Worm (Caenorhabditis elegans) whole organism, L1 larva: ENCODE measurements around the gene frl-1.
A peak's percentile ranks its signal among the peaks of the same experiment; 100 is the strongest.

Experiments
- Y116A8C.19 ChIP-seq: sonication (generic microtip); optimal IDR thresholded peaks from 2 replicates; lab custom pipeline; 2016; ENCODE audit warnings: missing compliant biosample characterization, missing genetic modification characterization, borderline replicate concordance
- aly-2 ChIP-seq: fragments of 150-350 bp; optimal IDR thresholded peaks from 2 replicates; lab custom pipeline; 2014; ENCODE audit warnings: missing biosample characterization, missing genetic modification characterization
- blmp-1 ChIP-seq: fragments of 150-350 bp; optimal IDR thresholded peaks from 2 replicates; lab custom pipeline; 2014; ENCODE audit warnings: missing biosample characterization, missing genetic modification characterization
- ceh-82 ChIP-seq, 3 experiments: fragments of 150-350 bp in 1 of 3; sonication (generic microtip) in 2 of 3; optimal IDR thresholded peaks; 2 replicates each; lab custom pipeline; 2014 to 2017; ENCODE audit warnings: missing biosample characterization in 3 of 3, missing genetic modification characterization in 3 of 3
- dpl-1 ChIP-seq, 3 experiments: fragments of 150-350 bp in 2 of 3; sonication (generic microtip) in 1 of 3; optimal IDR thresholded peaks; 2 replicates each; lab custom pipeline; 2014 to 2017; ENCODE audit warnings: missing biosample characterization in 3 of 3, missing genetic modification characterization in 3 of 3, missing genetic modification reagents in 3 of 3
- efl-1 ChIP-seq, 4 experiments: fragments of 150-350 bp; optimal IDR thresholded peaks in 3 of 4; peaks in 1 of 4; 1 replicate in 1 of 4; 2 replicates in 3 of 4; lab custom pipeline; 2014; ENCODE audit warnings: missing biosample characterization in 2 of 4, missing genetic modification characterization in 2 of 4, missing genetic modification reagents in 2 of 4
- efl-3 ChIP-seq: fragments of 200-800 bp; sonication (Bioruptor generic); optimal IDR thresholded peaks from 2 replicates; lab custom pipeline; 2018; ENCODE audit warnings: mild to moderate bottlenecking, missing genetic modification characterization, missing compliant biosample characterization
- egl-13 ChIP-seq: sonication (generic microtip); optimal IDR thresholded peaks from 2 replicates; lab custom pipeline; 2016; ENCODE audit warnings: missing genotype, missing genetic modification reagents, missing genetic modification characterization, missing compliant biosample characterization
- egl-27 ChIP-seq, 2 experiments: fragments of 150-350 bp in 1 of 2; sonication (generic microtip); optimal IDR thresholded peaks; 3 replicates each; lab custom pipeline; 2017 to 2018; ENCODE audit warnings: missing biosample characterization in 2 of 2, missing genetic modification characterization in 2 of 2, missing genetic modification reagents in 2 of 2
- elt-3 ChIP-seq, 6 experiments: fragments of 150-350 bp in 1 of 6; sonication (generic microtip); optimal IDR thresholded peaks; 2 replicates each; lab custom pipeline; 2017 to 2018; ENCODE audit warnings: missing biosample characterization in 6 of 6, missing genetic modification characterization in 6 of 6, inconsistent platforms in 1 of 6
- fkh-4 ChIP-seq: sonication (generic microtip); optimal IDR thresholded peaks from 2 replicates; lab custom pipeline; 2016; ENCODE audit warnings: missing compliant biosample characterization, missing genetic modification characterization, borderline replicate concordance
- fkh-8 ChIP-seq: sonication (generic microtip); optimal IDR thresholded peaks from 2 replicates; lab custom pipeline; 2016; ENCODE audit warnings: mild to moderate bottlenecking, missing genetic modification characterization, missing compliant biosample characterization
- fos-1 ChIP-seq: fragments of 150-350 bp; optimal IDR thresholded peaks from 2 replicates; lab custom pipeline; 2014; ENCODE audit warnings: missing biosample characterization, missing genetic modification characterization
- grh-1 ChIP-seq: fragments of 200-800 bp; sonication (Bioruptor generic); IDR thresholded peaks from 2 replicates; pipeline ENCODE4 v1.3.6; 2022; ENCODE audit warnings: missing genetic modification reagents, missing genetic modification characterization, missing compliant biosample characterization
- jun-1 ChIP-seq: fragments of 150-350 bp; optimal IDR thresholded peaks from 2 replicates; lab custom pipeline; 2014; ENCODE audit warnings: missing biosample characterization, missing genetic modification reagents, missing genetic modification characterization
- lin-14 ChIP-seq: fragments of 200-800 bp; sonication (Bioruptor generic); optimal IDR thresholded peaks from 2 replicates; lab custom pipeline; 2018; ENCODE audit warnings: mild to moderate bottlenecking, missing genetic modification characterization, moderate library complexity, missing compliant biosample characterization
- lin-15B ChIP-seq: fragments of 150-350 bp; sonication (generic microtip); optimal IDR thresholded peaks from 3 replicates; lab custom pipeline; 2014; ENCODE audit warnings: missing biosample characterization, missing genetic modification characterization
- lin-35 ChIP-seq, 2 experiments: fragments of 150-350 bp; optimal IDR thresholded peaks; 2 replicates each; lab custom pipeline; 2014; ENCODE audit warnings: missing biosample characterization in 2 of 2, missing genetic modification characterization in 2 of 2, missing genetic modification reagents in 2 of 2
- lir-3 ChIP-seq: sonication (generic microtip); optimal IDR thresholded peaks from 2 replicates; lab custom pipeline; 2016; ENCODE audit warnings: mild to moderate bottlenecking, missing genetic modification characterization, moderate library complexity, missing compliant biosample characterization; ENCODE audit not compliant: poor library complexity
- lsy-2 ChIP-seq, 2 experiments: fragments of 150-350 bp; optimal IDR thresholded peaks; 2 replicates each; lab custom pipeline; 2014; ENCODE audit warnings: missing biosample characterization in 2 of 2, missing genetic modification characterization in 2 of 2
- mab-9 ChIP-seq: fragments of 200-800 bp; sonication (Bioruptor generic); IDR thresholded peaks from 2 replicates; pipeline ENCODE4 v1.3.6; 2022; ENCODE audit warnings: missing genetic modification reagents, missing genetic modification characterization, missing compliant biosample characterization
- mdl-1 ChIP-seq, 2 experiments: fragments of 150-350 bp; optimal IDR thresholded peaks; 2 replicates each; lab custom pipeline; 2014 to 2017; ENCODE audit warnings: missing biosample characterization in 2 of 2, missing genetic modification characterization in 2 of 2, inconsistent platforms in 1 of 2
- mep-1 ChIP-seq: fragments of 150-350 bp; optimal IDR thresholded peaks from 2 replicates; lab custom pipeline; 2014; ENCODE audit warnings: missing biosample characterization, missing genetic modification characterization
- nhr-12 ChIP-seq: sonication (generic microtip); optimal IDR thresholded peaks from 2 replicates; lab custom pipeline; 2017; ENCODE audit warnings: missing biosample characterization, missing genetic modification characterization
- nhr-20 ChIP-seq: sonication (generic microtip); optimal IDR thresholded peaks from 2 replicates; lab custom pipeline; 2016; ENCODE audit warnings: mild to moderate bottlenecking, missing genetic modification characterization, missing compliant biosample characterization
- nhr-237 ChIP-seq: fragments of 150-350 bp; optimal IDR thresholded peaks from 2 replicates; lab custom pipeline; 2014; ENCODE audit warnings: missing biosample characterization, missing genetic modification characterization
- nhr-76 ChIP-seq: sonication (generic microtip); optimal IDR thresholded peaks from 2 replicates; lab custom pipeline; 2017; ENCODE audit warnings: missing biosample characterization, missing genetic modification characterization
- nhr-77 ChIP-seq: fragments of 150-350 bp; optimal IDR thresholded peaks from 2 replicates; lab custom pipeline; 2014; ENCODE audit warnings: missing biosample characterization, missing genetic modification characterization
- nhr-85 ChIP-seq: sonication (generic microtip); peaks from one replicate; lab custom pipeline; 2016; ENCODE audit warnings: missing genetic modification characterization, inconsistent platforms, missing compliant biosample characterization
- pag-3 ChIP-seq: sonication (generic microtip); optimal IDR thresholded peaks from 2 replicates; lab custom pipeline; 2017; ENCODE audit warnings: missing genetic modification characterization, mild to moderate bottlenecking, missing compliant biosample characterization, antibody characterized with exemption, borderline replicate concordance; ENCODE audit not compliant: insufficient read depth
- pqm-1 ChIP-seq: sonication (generic microtip); optimal IDR thresholded peaks from 3 replicates; lab custom pipeline; 2017; ENCODE audit warnings: missing biosample characterization, missing genetic modification characterization
- snpc-4 ChIP-seq: fragments of 150-350 bp; optimal IDR thresholded peaks from 2 replicates; lab custom pipeline; 2014; ENCODE audit warnings: missing biosample characterization, missing genetic modification characterization
- snu-23 ChIP-seq: sonication (generic microtip); optimal IDR thresholded peaks from 2 replicates; lab custom pipeline; 2016; ENCODE audit warnings: missing genetic modification characterization, missing compliant biosample characterization
- sup-37 ChIP-seq: fragments of 200-800 bp; sonication (Bioruptor generic); optimal IDR thresholded peaks from 2 replicates; lab custom pipeline; 2018; ENCODE audit warnings: mild to moderate bottlenecking, missing genetic modification characterization, missing compliant biosample characterization
- swsn-7 ChIP-seq: sonication (generic microtip); optimal IDR thresholded peaks from 2 replicates; lab custom pipeline; 2016; ENCODE audit warnings: missing genetic modification characterization, missing compliant biosample characterization
- tbx-2 ChIP-seq: sonication (generic microtip); optimal IDR thresholded peaks from 2 replicates; lab custom pipeline; 2016; ENCODE audit warnings: missing genetic modification characterization, missing compliant biosample characterization
- tlp-1 ChIP-seq: fragments of 150-350 bp; optimal IDR thresholded peaks from 2 replicates; lab custom pipeline; 2014; ENCODE audit warnings: missing biosample characterization, missing genetic modification characterization
- unc-98 ChIP-seq: fragments of 200-800 bp; sonication (Bioruptor generic); IDR thresholded peaks from 2 replicates; pipeline ENCODE4 v1.3.6; 2022; ENCODE audit warnings: missing genetic modification characterization, missing compliant biosample characterization
- xbp-1 ChIP-seq: sonication (generic microtip); optimal IDR thresholded peaks from 2 replicates; lab custom pipeline; 2016; ENCODE audit warnings: missing genetic modification characterization, missing compliant biosample characterization
- zag-1 ChIP-seq: fragments of 150-350 bp; optimal IDR thresholded peaks from 2 replicates; lab custom pipeline; 2014; ENCODE audit warnings: missing biosample characterization, missing genetic modification characterization
- ztf-4 ChIP-seq: fragments of 150-350 bp; optimal IDR thresholded peaks from 2 replicates; lab custom pipeline; 2014; ENCODE audit warnings: missing biosample characterization, missing genetic modification characterization

Gene frl-1

DNA sequence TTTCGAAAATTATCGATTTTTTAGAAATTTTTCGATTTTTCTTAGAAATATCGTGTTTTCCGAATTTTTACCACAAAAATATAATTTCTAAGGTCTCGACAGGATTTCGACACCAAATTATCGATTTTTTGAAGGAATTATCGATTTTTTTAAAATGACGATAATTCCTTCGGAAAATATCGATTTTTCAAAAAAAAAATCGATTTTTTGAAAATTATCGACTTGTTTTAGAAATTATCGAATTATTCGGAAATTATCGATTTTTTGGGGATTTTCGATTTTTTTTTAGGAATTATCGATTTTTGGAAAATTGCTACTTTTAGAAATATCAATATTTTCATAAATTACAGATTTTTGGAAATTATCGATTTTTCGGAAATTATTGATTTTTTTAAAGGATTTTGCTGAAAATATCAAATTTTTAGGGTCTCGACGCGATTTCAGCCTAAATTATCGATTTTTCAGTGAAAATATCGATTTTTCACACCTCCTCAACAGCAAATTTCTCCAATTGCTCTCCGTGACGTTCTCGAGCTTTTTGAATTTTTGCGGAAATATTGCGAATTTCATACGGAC lies 11.2 kb upstream of the frl-1 start:
- no peak for TF ChIP-seq fkh-4 (tag; lab: Kevin White, UChicago)
- no peak for TF ChIP-seq efl-1 (optimal IDR thresholded peaks at IDR 0.05; lab: Kevin White, UChicago)
- peak in 1 of 2 experiments; percentile 92 for TF ChIP-seq efl-1 (GFP tag; optimal IDR thresholded peaks at IDR 0.05 in 1 of 2; lab: Kevin White, UChicago)
- no peak for TF ChIP-seq swsn-7 (tag; lab: Kevin White, UChicago)

DNA sequence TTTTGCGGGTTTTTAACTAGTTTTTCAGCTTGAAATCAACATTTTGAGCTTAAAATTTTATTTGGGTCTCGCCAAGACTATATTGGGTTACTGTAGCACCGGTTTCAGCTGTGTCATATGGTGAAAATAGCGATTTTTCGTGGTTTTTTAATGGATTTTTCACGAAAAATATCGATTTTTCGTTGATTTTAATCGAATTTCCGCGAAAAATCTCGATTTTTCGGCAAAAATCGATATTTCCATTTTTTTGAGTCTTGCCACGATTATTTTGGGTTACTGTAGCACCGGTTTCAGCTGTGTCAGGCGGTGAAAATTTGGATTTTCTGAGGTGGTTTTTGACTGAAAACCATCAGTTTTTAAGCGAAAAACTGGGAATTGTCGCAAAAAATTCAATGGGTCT lies 8.6 kb upstream of the frl-1 start:
- no peak for TF ChIP-seq aly-2 (tag; lab: Kevin White, UChicago)
- TF ChIP-seq jun-1 (tag; lab: Kevin White, UChicago): no peak
- no peak for TF ChIP-seq egl-27 (tag; optimal IDR thresholded peaks at IDR 0.05; lab: Kevin White, UChicago)
- TF ChIP-seq nhr-12 (tag; lab: Kevin White, UChicago): no peak
- no peak for TF ChIP-seq pqm-1
- no peak for TF ChIP-seq tlp-1 (tag; lab: Kevin White, UChicago)

DNA sequence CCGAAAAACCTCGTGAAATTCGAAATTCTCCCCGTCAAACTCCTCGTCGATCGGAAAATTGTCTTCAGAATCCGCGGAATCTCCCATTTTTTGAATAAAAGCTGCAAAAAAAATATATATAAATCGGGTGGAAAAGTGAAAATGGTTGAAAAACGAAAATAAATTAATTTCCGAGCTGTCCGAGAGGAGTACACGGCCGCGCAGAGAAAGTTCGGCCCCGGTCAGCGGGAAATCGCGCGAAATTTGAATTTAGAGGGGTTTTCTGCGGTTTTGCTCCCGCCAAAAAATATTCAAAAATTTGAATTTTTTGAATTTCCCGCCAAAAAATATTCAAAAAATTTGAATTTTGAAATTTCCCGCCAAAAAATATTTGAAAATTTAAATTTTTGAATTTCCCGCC lies 7.1 kb upstream of the frl-1 start, which contains the start of gene Y48G9A.11:
Gene Y48G9A.11 (minus strand): TSS at position 101 of the 400 bp plus-strand sequence.
- TF ChIP-seq ztf-4 (tag; lab: Kevin White, UChicago) (no peak), lin-14 (no peak), zag-1 (tag; lab: Kevin White, UChicago) (no peak), lin-15B (tag; lab: Kevin White, UChicago) (no peak), pag-3 (no peak), mab-9 (GFP tag; lab: Robert Waterston, UW) (no peak), sup-37 (no peak), grh-1 (no peak), efl-3 (GFP tag; lab: Kevin White, UChicago) (no peak), egl-13 (tag; lab: Kevin White, UChicago) (no peak), fkh-4 (tag; lab: Kevin White, UChicago) (no peak), mep-1 (tag; lab: Kevin White, UChicago) (no peak), snpc-4 (no peak), xbp-1 (tag; lab: Kevin White, UChicago) (no peak), fkh-8 (tag; lab: Kevin White, UChicago) (no peak)

DNA sequence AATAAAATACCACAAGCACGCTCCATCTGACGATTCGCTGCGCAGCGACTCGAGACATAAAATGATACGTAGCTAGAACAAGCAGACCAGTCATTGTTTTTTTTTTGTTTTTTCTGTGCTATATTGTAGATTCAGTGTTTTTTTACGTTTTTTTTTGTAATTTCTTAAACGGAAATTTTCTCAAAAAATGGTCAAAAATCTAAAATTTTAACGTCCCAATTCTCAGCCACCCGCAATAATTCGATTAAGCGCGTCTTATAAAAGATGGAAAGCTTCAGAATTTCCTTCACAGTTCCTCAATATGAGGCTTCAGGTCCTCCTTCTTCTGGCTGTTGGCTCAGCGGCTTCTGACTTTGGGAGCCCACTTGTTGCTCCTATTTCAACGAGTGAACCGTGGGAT lies 6.4 kb upstream of the frl-1 start, which contains the start of gene Y48G9A.6:
Gene Y48G9A.6 (plus strand): TSS at position 301 of the 400 bp plus-strand sequence.
- TF ChIP-seq nhr-77: no peak
- TF ChIP-seq swsn-7 (tag; lab: Kevin White, UChicago): no peak
- no peak for TF ChIP-seq nhr-76 (tag; lab: Kevin White, UChicago)
- no peak for TF ChIP-seq fos-1 (tag; lab: Kevin White, UChicago)
- no peak for TF ChIP-seq nhr-237 (tag; lab: Kevin White, UChicago)

DNA sequence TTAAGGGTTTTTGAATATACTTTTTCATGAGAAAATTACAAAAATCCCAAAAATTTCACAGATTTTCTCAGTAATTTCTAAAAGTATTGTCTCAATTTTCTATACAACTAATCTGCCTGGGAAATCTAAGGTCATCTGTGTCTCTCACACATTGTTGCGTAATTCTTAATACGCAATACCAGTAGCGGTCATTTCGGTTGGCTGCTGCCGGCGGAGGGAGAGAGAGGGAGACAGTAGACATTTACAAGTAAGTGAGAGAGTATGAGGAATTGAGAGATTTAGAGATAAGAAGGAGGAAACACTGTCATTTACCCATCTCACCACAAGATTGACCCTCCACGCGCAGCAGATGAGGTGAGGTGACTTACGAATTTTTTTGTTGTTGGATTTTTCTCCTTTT lies 2.0 kb downstream of the frl-1 start:
- TF ChIP-seq swsn-7 (tag; lab: Kevin White, UChicago) (peak; percentile 11), lin-35 (GFP tag; optimal IDR thresholded peaks at IDR 0.05; lab: Kevin White, UChicago) (peak; percentile 19 to 46), unc-98 (GFP tag; lab: Robert Waterston, UW) (no peak), efl-1 (optimal IDR thresholded peaks at IDR 0.05; lab: Kevin White, UChicago) (peak; percentile 24 to 38), efl-1 (GFP tag; optimal IDR thresholded peaks at IDR 0.05 in 1 of 2; lab: Kevin White, UChicago) (peak; percentile 14 to 89), dpl-1 (GFP tag; optimal IDR thresholded peaks at IDR 0.05; lab: Kevin White, UChicago) (peak in 2 of 3 experiments; percentile 6 to 18), mdl-1 (tag; optimal IDR thresholded peaks at IDR 0.05; lab: Kevin White, UChicago) (peak in 1 of 2 experiments; percentile 43), blmp-1 (tag; lab: Kevin White, UChicago) (peak; percentile 28), lin-14 (peak; percentile 67), ceh-82 (tag; optimal IDR thresholded peaks at IDR 0.05; lab: Kevin White, UChicago) (no peak), lsy-2 (tag; optimal IDR thresholded peaks at IDR 0.05; lab: Kevin White, UChicago) (peak; percentile 23 to 39), nhr-20 (tag; lab: Kevin White, UChicago) (peak; percentile 21), mep-1 (tag; lab: Kevin White, UChicago) (peak; percentile 68), Y116A8C.19 (no peak), tbx-2 (tag; lab: Kevin White, UChicago) (peak; percentile 23), elt-3 (tag; optimal IDR thresholded peaks at IDR 0.05; lab: Kevin White, UChicago) (peak in 1 of 6 experiments; percentile 51), nhr-85 (tag; lab: Kevin White, UChicago) (peak; percentile 87), snu-23 (GFP tag; lab: Kevin White, UChicago) (peak; percentile 57), lir-3 (no peak)
